Fruit fly (Drosophila melanogaster): ENCODE data around the gene CG13895.
A peak's percentile ranks its signal among the peaks of the same experiment; 100 is the strongest.

Gene CG13895

DNA sequence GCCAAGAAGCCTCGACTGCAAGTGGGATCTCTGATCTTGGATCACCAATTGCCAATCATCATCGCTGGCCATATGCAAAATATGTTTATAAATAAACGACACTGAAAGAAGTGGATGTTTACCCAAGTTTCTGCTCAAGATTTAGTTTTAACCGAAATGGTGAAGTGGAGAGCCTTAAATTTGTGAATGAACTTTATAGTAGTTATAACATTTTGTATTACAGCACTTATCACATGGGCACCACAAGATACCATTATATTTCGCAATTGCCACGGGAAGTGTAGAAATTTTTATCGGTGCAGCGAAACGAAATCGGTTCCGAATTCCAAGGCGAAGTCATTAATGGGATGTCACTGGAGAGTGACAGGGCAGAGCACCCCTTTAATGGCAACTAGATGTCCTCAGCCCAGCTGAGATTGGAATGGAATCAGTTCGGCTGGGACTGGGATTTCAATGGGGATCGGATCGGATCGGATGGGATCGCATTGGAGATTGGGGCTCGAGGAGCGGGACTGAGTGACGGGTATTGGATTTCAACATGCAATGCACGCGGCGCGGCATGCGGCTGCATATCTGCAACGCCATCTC lies 38.4 kb upstream of the CG13895 start:
- TF ChIP-seq ranshi (GFP tag; IDR thresholded peaks at IDR 0.05) (no peak), unc-4 (GFP tag; IDR thresholded peaks at IDR 0.05; ENCODE audit: partially characterized antibody) (no peak), Neu2 (GFP tag; optimal IDR thresholded peaks at IDR 0.05; ENCODE audit: borderline replicate concordance) (peak; percentile 21), nom (GFP tag; optimal IDR thresholded peaks at IDR 0.05) (peak; percentile 83), Med (GFP tag) (peak; percentile 24), CG11560 (tag; IDR thresholded peaks at IDR 0.05) (no peak), CG3065 (GFP tag; optimal IDR thresholded peaks at IDR 0.05) (no peak), run (tag; optimal IDR thresholded peaks at IDR 0.05) (no peak), usp (GFP tag; optimal IDR thresholded peaks at IDR 0.05) (no peak), hb (GFP tag; IDR thresholded peaks at IDR 0.05; ENCODE audit: partially characterized antibody) (no peak), phol (tag; optimal IDR thresholded peaks at IDR 0.05) (peak; percentile 28), z (GFP tag; IDR thresholded peaks at IDR 0.05) (no peak), Sry-β (GFP tag; optimal IDR thresholded peaks at IDR 0.05) (no peak), sim (GFP tag; IDR thresholded peaks at IDR 0.05) (no peak), trem (tag; optimal IDR thresholded peaks at IDR 0.05) (no peak), slbo (GFP tag; IDR thresholded peaks at IDR 0.05) (no peak), fd64A (GFP tag; optimal IDR thresholded peaks at IDR 0.05) (no peak), D19B (GFP tag; optimal IDR thresholded peaks at IDR 0.05) (no peak), btn (GFP tag; optimal IDR thresholded peaks at IDR 0.05) (no peak), lov (optimal IDR thresholded peaks at IDR 0.05) (no peak), lov (GFP tag; IDR thresholded peaks at IDR 0.05) (no peak), gem (tag; optimal IDR thresholded peaks at IDR 0.05) (peak; percentile 25), MESR4 (GFP tag; optimal IDR thresholded peaks at IDR 0.05) (no peak), NC2α (GFP tag; optimal IDR thresholded peaks at IDR 0.05) (no peak), tin (GFP tag; optimal IDR thresholded peaks at IDR 0.05) (no peak), CG16779 (GFP tag; IDR thresholded peaks at IDR 0.05) (no peak), CG8388 (GFP tag; optimal IDR thresholded peaks at IDR 0.05) (no peak), Atf6 (GFP tag; IDR thresholded peaks at IDR 0.05) (no peak), Ets65A (GFP tag) (peak; percentile 91), CG12104 (GFP tag; optimal IDR thresholded peaks at IDR 0.05) (no peak), CG13424 (tag; optimal IDR thresholded peaks at IDR 0.05) (no peak), CG32767 (GFP tag; IDR thresholded peaks at IDR 0.05) (no peak), pros (GFP tag; optimal IDR thresholded peaks at IDR 0.05) (no peak), jigr1 (GFP tag; IDR thresholded peaks at IDR 0.05) (no peak), NC2β (GFP tag; optimal IDR thresholded peaks at IDR 0.05) (no peak), ftz-f1 (GFP tag; optimal IDR thresholded peaks at IDR 0.05) (no peak), CG1603 (tag; optimal IDR thresholded peaks at IDR 0.05) (peak; percentile 7), CG18764 (GFP tag; optimal IDR thresholded peaks at IDR 0.05) (no peak), br (optimal IDR thresholded peaks at IDR 0.05) (no peak), Chrac-16 (GFP tag; optimal IDR thresholded peaks at IDR 0.05) (no peak), CG12659 (GFP tag; optimal IDR thresholded peaks at IDR 0.05) (no peak), CG4707 (GFP tag; optimal IDR thresholded peaks at IDR 0.05) (no peak), prd (optimal IDR thresholded peaks at IDR 0.05) (no peak), prd (GFP tag; IDR thresholded peaks at IDR 0.05) (peak; percentile 44; the same call in 2 of the 3 replicates), CG17186 (GFP tag; optimal IDR thresholded peaks at IDR 0.05) (no peak), CG8359 (GFP tag; optimal IDR thresholded peaks at IDR 0.05; ENCODE audit: borderline replicate concordance) (no peak), CG11504 (tag; optimal IDR thresholded peaks at IDR 0.05) (no peak), Vsx1 (GFP tag; optimal IDR thresholded peaks at IDR 0.05) (no peak), Gsc (GFP tag; IDR thresholded peaks at IDR 0.05) (no peak), Hey (tag; optimal IDR thresholded peaks at IDR 0.05) (no peak), CG4730 (GFP tag; IDR thresholded peaks at IDR 0.05) (no peak), croc (GFP tag; conservative IDR thresholded peaks at IDR 0.05) (no peak)

All from whole organism, embryonic.